Fruit fly (Drosophila melanogaster) whole organism, embryonic: Measurements from ENCODE around the gene CG13601.

Source experiments
- Abd-B ChIP-seq: fragments of 200-800 bp; sonication (Bioruptor generic); optimal IDR thresholded peaks from 2 replicates; lab custom pipeline; 2018; ENCODE audit warnings: missing biosample characterization, mild to moderate bottlenecking, missing genetic modification characterization, moderate library complexity
- Aef1 ChIP-seq: fragments of 200-800 bp; sonication (Bioruptor generic); IDR thresholded peaks from 3 replicates; pipeline ENCODE4 v1.3.6; 2022; ENCODE audit warnings: missing biosample characterization, missing genetic modification characterization
- Blimp-1 ChIP-seq: fragments of 200-800 bp; sonication (Bioruptor generic); optimal IDR thresholded peaks from 3 replicates; lab custom pipeline; 2018; ENCODE audit warnings: missing biosample characterization, missing genetic modification characterization, mild to moderate bottlenecking, moderate library complexity, missing genetic modification reagents
- CG10267 ChIP-seq: fragments of 200-800 bp; sonication (Bioruptor generic); optimal IDR thresholded peaks from 2 replicates; lab custom pipeline; 2018; ENCODE audit warnings: missing biosample characterization, mild to moderate bottlenecking, missing genetic modification characterization, moderate library complexity
- CG10462 ChIP-seq: fragments of 200-800 bp; sonication (Bioruptor generic); optimal IDR thresholded peaks from 2 replicates; lab custom pipeline; 2016; ENCODE audit warnings: missing biosample characterization, missing genetic modification characterization
- CG12071 ChIP-seq: fragments of 200-800 bp; sonication (Bioruptor generic); optimal IDR thresholded peaks from 3 replicates; lab custom pipeline; 2018; ENCODE audit warnings: missing biosample characterization, mild to moderate bottlenecking, missing genetic modification characterization
- CG12769 ChIP-seq: fragments of 200-800 bp; sonication (Bioruptor generic); optimal IDR thresholded peaks from 2 replicates; lab custom pipeline; 2019; ENCODE audit warnings: missing biosample characterization, mild to moderate bottlenecking, missing genetic modification characterization, moderate library complexity
- CG14014 ChIP-seq: fragments of 200-800 bp; sonication (Bioruptor generic); IDR thresholded peaks from 2 replicates; pipeline ENCODE4 v1.3.6; 2022; ENCODE audit warnings: missing biosample characterization, missing genetic modification characterization
- CG14710 ChIP-seq: fragments of 200-800 bp; sonication (Bioruptor generic); optimal IDR thresholded peaks from 3 replicates; lab custom pipeline; 2019; ENCODE audit warnings: missing biosample characterization, mild to moderate bottlenecking, missing genetic modification characterization, moderate library complexity
- CG15073 ChIP-seq: fragments of 200-800 bp; sonication (Bioruptor generic); optimal IDR thresholded peaks from 2 replicates; lab custom pipeline; 2016; ENCODE audit warnings: missing biosample characterization, missing genetic modification characterization
- CG1602 ChIP-seq: fragments of 200-800 bp; sonication (Bioruptor generic); optimal IDR thresholded peaks from 3 replicates; lab custom pipeline; 2016; ENCODE audit warnings: missing biosample characterization, missing genetic modification characterization
- CG17328 ChIP-seq: fragments of 200-800 bp; sonication (Bioruptor generic); IDR thresholded peaks from 2 replicates; pipeline ENCODE4 v1.3.6; 2022; ENCODE audit warnings: missing biosample characterization, missing genetic modification characterization
- CG17802 ChIP-seq: fragments of 200-800 bp; sonication (Bioruptor generic); optimal IDR thresholded peaks from 2 replicates; lab custom pipeline; 2018; ENCODE audit warnings: missing biosample characterization, mild to moderate bottlenecking, missing genetic modification characterization, moderate library complexity
- CG2678 ChIP-seq: fragments of 200-800 bp; sonication (Bioruptor generic); optimal IDR thresholded peaks from 3 replicates; lab custom pipeline; 2019; ENCODE audit warnings: missing biosample characterization, mild to moderate bottlenecking, missing genetic modification characterization, moderate library complexity
- CG3065 ChIP-seq: fragments of 200-800 bp; sonication (Bioruptor generic); optimal IDR thresholded peaks from 2 replicates; lab custom pipeline; 2016; ENCODE audit warnings: missing biosample characterization, missing genetic modification characterization
- CG3163 ChIP-seq: fragments of 200-800 bp; sonication (Bioruptor generic); optimal IDR thresholded peaks from 3 replicates; lab custom pipeline; 2016; ENCODE audit warnings: missing biosample characterization, missing genetic modification characterization
- CG34422 ChIP-seq: fragments of 200-800 bp; sonication (Bioruptor generic); IDR thresholded peaks from 3 replicates; pipeline ENCODE4 v1.3.6; 2022; ENCODE audit warnings: missing biosample characterization, missing genetic modification characterization
- CG7556 ChIP-seq: fragments of 200-800 bp; sonication (Bioruptor generic); optimal IDR thresholded peaks from 2 replicates; lab custom pipeline; 2017; ENCODE audit warnings: missing biosample characterization, mild to moderate bottlenecking, missing genetic modification characterization
- CG8281 ChIP-seq: fragments of 200-800 bp; sonication (Bioruptor generic); optimal IDR thresholded peaks from 2 replicates; lab custom pipeline; 2018; ENCODE audit warnings: missing biosample characterization, mild to moderate bottlenecking, missing genetic modification characterization, moderate library complexity
- CG8290 ChIP-seq, 3 experiments: fragments of 200-800 bp; sonication (Bioruptor generic); optimal IDR thresholded peaks; 2 replicates each; lab custom pipeline; 2016 to 2019; ENCODE audit warnings: missing biosample characterization in 3 of 3, missing genetic modification characterization in 3 of 3, mild to moderate bottlenecking in 2 of 3, moderate library complexity in 1 of 3
- CG9215 ChIP-seq: fragments of 200-800 bp; sonication (Bioruptor generic); IDR thresholded peaks from 2 replicates; pipeline ENCODE4 v1.3.6; 2022; ENCODE audit warnings: missing biosample characterization, missing genetic modification characterization
- CG9817 ChIP-seq: fragments of 200-800 bp; sonication (Bioruptor generic); optimal IDR thresholded peaks from 2 replicates; lab custom pipeline; 2018; ENCODE audit warnings: missing biosample characterization, mild to moderate bottlenecking, missing genetic modification characterization, moderate library complexity
- Camta ChIP-seq: fragments of 200-800 bp; sonication (Bioruptor generic); optimal IDR thresholded peaks from 2 replicates; lab custom pipeline; 2016; ENCODE audit warnings: missing biosample characterization, missing genetic modification characterization
- Dp ChIP-seq: fragments of 200-800 bp; sonication (Bioruptor generic); optimal IDR thresholded peaks from 2 replicates; lab custom pipeline; 2018; ENCODE audit warnings: missing biosample characterization, mild to moderate bottlenecking, missing genetic modification characterization, moderate library complexity
- Eip74EF ChIP-seq, 2 experiments: fragments of 200-800 bp in 1 of 2; fragments of >200 bp in 1 of 2; sonication (Bioruptor generic) in 1 of 2; optimal IDR thresholded peaks; 2 replicates each; lab custom pipeline; 2017 to 2019; ENCODE audit warnings: missing biosample characterization in 2 of 2, missing genetic modification characterization in 2 of 2, mild to moderate bottlenecking in 1 of 2, moderate library complexity in 1 of 2
- HHEX ChIP-seq: fragments of 200-800 bp; sonication (Bioruptor generic); optimal IDR thresholded peaks from 3 replicates; lab custom pipeline; 2017; ENCODE audit warnings: missing biosample characterization, mild to moderate bottlenecking, missing genetic modification characterization, missing genetic modification reagents
- HLH3B ChIP-seq: fragments of 200-800 bp; sonication (Bioruptor generic); IDR thresholded peaks from 2 replicates; pipeline ENCODE4 v1.3.6; 2022; ENCODE audit warnings: missing biosample characterization, missing genetic modification characterization
- Neu2 ChIP-seq: fragments of 200-800 bp; sonication (Bioruptor generic); optimal IDR thresholded peaks from 3 replicates; lab custom pipeline; 2016; ENCODE audit warnings: missing biosample characterization, missing genetic modification characterization, borderline replicate concordance
- Poxn ChIP-seq: fragments of 200-800 bp; sonication (Bioruptor generic); IDR thresholded peaks from 2 replicates; pipeline ENCODE4 v1.3.6; 2022; ENCODE audit warnings: missing biosample characterization, missing genetic modification characterization
- Sox102F ChIP-seq: fragments of 200-800 bp; sonication (Bioruptor generic); optimal IDR thresholded peaks from 2 replicates; lab custom pipeline; 2018; ENCODE audit warnings: missing biosample characterization, mild to moderate bottlenecking, missing genetic modification characterization, moderate library complexity
- Sry-δ ChIP-seq: fragments of 200-800 bp; sonication (Bioruptor generic); optimal IDR thresholded peaks from 2 replicates; lab custom pipeline; 2016; ENCODE audit warnings: missing biosample characterization, missing genetic modification characterization
- ab ChIP-seq: fragments of 200-800 bp; sonication (Bioruptor generic); optimal IDR thresholded peaks from 2 replicates; lab custom pipeline; 2016; ENCODE audit warnings: missing biosample characterization, missing genetic modification characterization
- ac ChIP-seq: fragments of 200-800 bp; sonication (Bioruptor generic); optimal IDR thresholded peaks from 3 replicates; lab custom pipeline; 2017; ENCODE audit warnings: missing biosample characterization, mild to moderate bottlenecking, missing genetic modification characterization
- bbx ChIP-seq: fragments of 200-800 bp; sonication (Bioruptor generic); IDR thresholded peaks from 2 replicates; pipeline ENCODE4 v1.3.6; 2022; ENCODE audit warnings: missing biosample characterization, missing genetic modification characterization; ENCODE audit not compliant: partially characterized antibody
- cg ChIP-seq: fragments of 200-800 bp; sonication (Bioruptor generic); optimal IDR thresholded peaks from 3 replicates; lab custom pipeline; 2019; ENCODE audit warnings: missing biosample characterization, mild to moderate bottlenecking, missing genetic modification characterization, moderate library complexity
- chm ChIP-seq: fragments of 200-800 bp; sonication (Bioruptor generic); IDR thresholded peaks from 2 replicates; pipeline ENCODE4 v1.3.6; 2022; ENCODE audit warnings: missing biosample characterization, missing genetic modification characterization
- cwo ChIP-seq: fragments of 200-800 bp; sonication (Bioruptor generic); optimal IDR thresholded peaks from 3 replicates; lab custom pipeline; 2017; ENCODE audit warnings: missing biosample characterization, missing genetic modification characterization, mild to moderate bottlenecking, moderate library complexity, missing genetic modification reagents
- dysf ChIP-seq: fragments of 200-800 bp; sonication (Bioruptor generic); IDR thresholded peaks from 3 replicates; pipeline ENCODE4 v1.3.6; 2022; ENCODE audit warnings: missing biosample characterization, missing genetic modification characterization
- ewg ChIP-seq: fragments of 200-800 bp; sonication (Bioruptor generic); optimal IDR thresholded peaks from 3 replicates; lab custom pipeline; 2017; ENCODE audit warnings: mild to moderate bottlenecking, missing biosample characterization, missing genetic modification reagents, missing genetic modification characterization
- gsb-n ChIP-seq: fragments of 200-800 bp; sonication (Bioruptor generic); optimal IDR thresholded peaks from 3 replicates; lab custom pipeline; 2018; ENCODE audit warnings: missing biosample characterization, mild to moderate bottlenecking, missing genetic modification characterization
- jigr1 ChIP-seq: fragments of 200-800 bp; sonication (Bioruptor generic); IDR thresholded peaks from 3 replicates; pipeline ENCODE4 v1.3.6; 2022; ENCODE audit warnings: missing biosample characterization, missing genetic modification characterization
- ken ChIP-seq: fragments of 200-800 bp; sonication (Bioruptor generic); IDR thresholded peaks from 3 replicates; pipeline ENCODE4 v1.3.6; 2022; ENCODE audit warnings: missing biosample characterization, missing genetic modification characterization
- pho ChIP-seq: fragments of 200-800 bp; sonication (Bioruptor generic); optimal IDR thresholded peaks from 2 replicates; lab custom pipeline; 2016; ENCODE audit warnings: missing biosample characterization, missing genetic modification characterization
- sc ChIP-seq, 3 experiments: fragments of >200 bp in 2 of 3; fragments of 200-800 bp in 1 of 3; sonication (Bioruptor generic) in 1 of 3; optimal IDR thresholded peaks; 2 replicates in 2 of 3; 3 replicates in 1 of 3; lab custom pipeline; 2017; ENCODE audit warnings: mild to moderate bottlenecking in 1 of 3, missing biosample characterization in 1 of 3, missing genetic modification characterization in 1 of 3, missing genetic modification reagents in 1 of 3
- slp2 ChIP-seq: fragments of 200-800 bp; sonication (Bioruptor generic); optimal IDR thresholded peaks from 2 replicates; lab custom pipeline; 2016; ENCODE audit warnings: missing biosample characterization, missing genetic modification characterization
- tx ChIP-seq: fragments of 200-800 bp; sonication (Bioruptor generic); optimal IDR thresholded peaks from 2 replicates; lab custom pipeline; 2016; ENCODE audit warnings: missing biosample characterization, missing genetic modification characterization
- wor ChIP-seq: fragments of 200-800 bp; sonication (Bioruptor generic); IDR thresholded peaks from 2 replicates; pipeline ENCODE4 v1.3.6; 2022; ENCODE audit warnings: missing biosample characterization, missing genetic modification characterization

Gene CG13601

dm6 chr3R:23921701-23922501 is 5.5 kb downstream of the CG13601 start (continued):
- peak; percentile 70 for TF ChIP-seq Aef1
- TF ChIP-seq Sry-δ (GFP tag; lab: Kevin White, UChicago) = no peak
- TF ChIP-seq CG10462 (GFP tag; lab: Kevin White, UChicago) = no peak
- peak; percentile 62 for TF ChIP-seq CG17328 (GFP tag; lab: Robert Waterston, UW)
- TF ChIP-seq CG14710 (tag; lab: Kevin White, UChicago) = no peak
- TF ChIP-seq wor (GFP tag; lab: Robert Waterston, UW) = no peak
- TF ChIP-seq ab (GFP tag; lab: Kevin White, UChicago) = no peak
- peak; percentile 26 for TF ChIP-seq ac (GFP tag; lab: Kevin White, UChicago)
- TF ChIP-seq HLH3B (GFP tag; lab: Robert Waterston, UW) = peak; percentile 39; the same call in 1 of the 2 replicates
- TF ChIP-seq Blimp-1 (GFP tag; lab: Kevin White, UChicago) = peak; percentile 38
- TF ChIP-seq CG12769 (tag; lab: Kevin White, UChicago) = peak; percentile 87
- no peak for TF ChIP-seq Eip74EF (GFP tag; optimal IDR thresholded peaks at IDR 0.05; lab: Kevin White, UChicago)
- TF ChIP-seq CG7556 (GFP tag; lab: Kevin White, UChicago) = peak; percentile 25
- TF ChIP-seq CG8290 (GFP tag; optimal IDR thresholded peaks at IDR 0.05; lab: Kevin White, UChicago) = no peak
- peak in 1 of 2 experiments; percentile 78 for TF ChIP-seq CG8290 (tag; optimal IDR thresholded peaks at IDR 0.05; lab: Kevin White, UChicago)
- TF ChIP-seq CG2678 = peak; percentile 60
- TF ChIP-seq CG14014 (GFP tag; lab: Robert Waterston, UW) = peak; percentile 20; the same call in 1 of the 2 replicates
- TF ChIP-seq Abd-B (GFP tag; lab: Kevin White, UChicago) = no peak
- peak; percentile 50 for TF ChIP-seq bbx (GFP tag; lab: Robert Waterston, UW)
- TF ChIP-seq CG17802 = no peak
- no peak for TF ChIP-seq Dp (GFP tag; lab: Kevin White, UChicago)
- peak; percentile 40 for TF ChIP-seq dysf
- TF ChIP-seq CG12071 (GFP tag; lab: Kevin White, UChicago) = peak; percentile 52
- TF ChIP-seq cwo (GFP tag; lab: Kevin White, UChicago) = peak; percentile 15
- TF ChIP-seq Neu2 = no peak
- TF ChIP-seq CG34422 (GFP tag; lab: Robert Waterston, UW) = peak; percentile 67; the same call in 2 of the 3 replicates
- TF ChIP-seq CG3163 = no peak
- TF ChIP-seq cg (GFP tag; lab: Kevin White, UChicago) = peak; percentile 92
- TF ChIP-seq pho (GFP tag; lab: Kevin White, UChicago) = no peak
- no peak for TF ChIP-seq ewg (GFP tag; lab: Kevin White, UChicago)
- TF ChIP-seq HHEX (GFP tag; lab: Kevin White, UChicago) = peak; percentile 32
- TF ChIP-seq tx (GFP tag; lab: Kevin White, UChicago) = no peak
- peak; percentile 66 for TF ChIP-seq Sox102F (GFP tag; lab: Kevin White, UChicago)
- no peak for TF ChIP-seq Poxn (GFP tag; lab: Robert Waterston, UW)
- no peak for TF ChIP-seq CG10267 (tag; lab: Kevin White, UChicago)
- no peak for TF ChIP-seq CG15073 (GFP tag; lab: Kevin White, UChicago)
- TF ChIP-seq slp2 = peak; percentile 11
- TF ChIP-seq Camta (GFP tag; lab: Kevin White, UChicago) = no peak
- no peak for TF ChIP-seq CG3065 (GFP tag; lab: Kevin White, UChicago)
- peak; percentile 12 for TF ChIP-seq CG8281 (tag; lab: Kevin White, UChicago)
- TF ChIP-seq jigr1 (GFP tag; lab: Robert Waterston, UW) = no peak
- TF ChIP-seq chm (GFP tag; lab: Robert Waterston, UW) = peak; percentile 68; the same call in 1 of the 2 replicates
- no peak for TF ChIP-seq gsb-n (tag; lab: Kevin White, UChicago)
- TF ChIP-seq CG9215 (GFP tag; lab: Robert Waterston, UW) = peak; percentile 17; the same call in 1 of the 2 replicates
- TF ChIP-seq ken (GFP tag; lab: Robert Waterston, UW) = no peak; the same call in 2 of the 3 replicates
- TF ChIP-seq CG1602 (GFP tag; lab: Kevin White, UChicago) = no peak
- no peak for TF ChIP-seq sc (optimal IDR thresholded peaks at IDR 0.05; lab: Kevin White, UChicago)
- TF ChIP-seq sc (GFP tag; optimal IDR thresholded peaks at IDR 0.05; lab: Kevin White, UChicago) = no peak
- peak; percentile 32 for TF ChIP-seq CG9817 (tag; lab: Kevin White, UChicago)
